Fruit fly (Drosophila melanogaster) whole organism, embryonic: ENCODE results near the gene RabX6.

Source experiments
- Ada2b ChIP-seq: fragments of 200-800 bp; sonication (Bioruptor generic); IDR thresholded peaks from 2 replicates; pipeline ENCODE4 v1.3.6; 2022; ENCODE audit warnings: missing biosample characterization, missing genetic modification characterization
- Adf1 ChIP-seq: fragments of 200-800 bp; sonication (Bioruptor generic); IDR thresholded peaks from 2 replicates; pipeline ENCODE4 v1.3.6; 2022; ENCODE audit warnings: missing biosample characterization, missing genetic modification characterization
- Atf-2 ChIP-seq: fragments of 200-800 bp; sonication (Bioruptor generic); optimal IDR thresholded peaks from 2 replicates; lab custom pipeline; 2016; ENCODE audit warnings: missing biosample characterization, missing genetic modification characterization
- Awh ChIP-seq: fragments of 200-800 bp; sonication (Bioruptor generic); IDR thresholded peaks from 2 replicates; pipeline ENCODE4, ENCODE4 v1.3.6; 2022; ENCODE audit warnings: missing biosample characterization, missing genetic modification characterization
- Blimp-1 ChIP-seq: fragments of 200-800 bp; sonication (Bioruptor generic); optimal IDR thresholded peaks from 3 replicates; lab custom pipeline; 2018; ENCODE audit warnings: missing biosample characterization, missing genetic modification characterization, mild to moderate bottlenecking, moderate library complexity, missing genetic modification reagents
- CG10321 ChIP-seq: fragments of 200-800 bp; sonication (Bioruptor generic); IDR thresholded peaks from 2 replicates; pipeline ENCODE4 v1.3.6; 2022; ENCODE audit warnings: missing biosample characterization, missing genetic modification characterization
- CG12299 ChIP-seq: fragments of 200-800 bp; sonication (Bioruptor generic); optimal IDR thresholded peaks from 2 replicates; lab custom pipeline; 2018; ENCODE audit warnings: missing biosample characterization, mild to moderate bottlenecking, missing genetic modification characterization
- CG13287 ChIP-seq: fragments of 200-800 bp; sonication (Bioruptor generic); IDR thresholded peaks from 2 replicates; pipeline ENCODE4 v1.3.6; 2022; ENCODE audit warnings: missing biosample characterization, missing genetic modification characterization; ENCODE audit not compliant: partially characterized antibody
- CG14050 ChIP-seq: fragments of 200-800 bp; sonication (Bioruptor generic); IDR thresholded peaks from 3 replicates; pipeline ENCODE4 v1.3.6; 2022; ENCODE audit warnings: missing biosample characterization, missing genetic modification characterization
- CG15073 ChIP-seq: fragments of 200-800 bp; sonication (Bioruptor generic); optimal IDR thresholded peaks from 2 replicates; lab custom pipeline; 2016; ENCODE audit warnings: missing biosample characterization, missing genetic modification characterization
- CG17912 ChIP-seq: fragments of 200-800 bp; sonication (Bioruptor generic); optimal IDR thresholded peaks from 2 replicates; lab custom pipeline; 2018; ENCODE audit warnings: missing biosample characterization, mild to moderate bottlenecking, missing genetic modification characterization
- CG2199 ChIP-seq: fragments of 200-800 bp; sonication (Bioruptor generic); IDR thresholded peaks from 3 replicates; pipeline ENCODE4 v1.3.6; 2022; ENCODE audit warnings: missing biosample characterization, missing genetic modification characterization
- CG33557 ChIP-seq: fragments of 200-800 bp; sonication (Bioruptor generic); optimal IDR thresholded peaks from 2 replicates; lab custom pipeline; 2019; ENCODE audit warnings: missing biosample characterization, mild to moderate bottlenecking, missing genetic modification characterization, moderate library complexity
- CG3838 ChIP-seq: fragments of 200-800 bp; sonication (Bioruptor generic); optimal IDR thresholded peaks from 3 replicates; lab custom pipeline; 2016; ENCODE audit warnings: missing biosample characterization, missing genetic modification characterization
- CG4328 ChIP-seq: fragments of 200-800 bp; sonication (Bioruptor generic); optimal IDR thresholded peaks from 3 replicates; lab custom pipeline; 2017; ENCODE audit warnings: missing biosample characterization, missing genetic modification reagents, missing genetic modification characterization
- CG4854 ChIP-seq: fragments of 200-800 bp; sonication (Bioruptor generic); optimal IDR thresholded peaks from 2 replicates; lab custom pipeline; 2016; ENCODE audit warnings: missing biosample characterization, missing genetic modification characterization, inconsistent platforms
- CG7987 ChIP-seq: fragments of 200-800 bp; sonication (Bioruptor generic); optimal IDR thresholded peaks from 2 replicates; lab custom pipeline; 2018; ENCODE audit warnings: missing biosample characterization, mild to moderate bottlenecking, missing genetic modification characterization, moderate library complexity
- CG9797 ChIP-seq: fragments of 200-800 bp; sonication (Bioruptor generic); optimal IDR thresholded peaks from 3 replicates; lab custom pipeline; 2018; ENCODE audit warnings: missing biosample characterization, mild to moderate bottlenecking, missing genetic modification characterization
- CrebB ChIP-seq: fragments of 200-800 bp; sonication (Bioruptor generic); optimal IDR thresholded peaks from 3 replicates; lab custom pipeline; 2018; ENCODE audit warnings: missing biosample characterization, mild to moderate bottlenecking, missing genetic modification characterization
- D19A ChIP-seq: fragments of 200-800 bp; optimal IDR thresholded peaks from 3 replicates; lab custom pipeline; 2019; ENCODE audit warnings: missing biosample characterization, mild to moderate bottlenecking, missing genetic modification characterization, moderate library complexity
- Doc2 ChIP-seq: fragments of 200-800 bp; sonication (Bioruptor generic); IDR thresholded peaks from 2 replicates; pipeline ENCODE4 v1.3.6; 2022; ENCODE audit warnings: missing biosample characterization, missing genetic modification characterization
- Drgx ChIP-seq: fragments of 200-800 bp; sonication (Bioruptor generic); IDR thresholded peaks from 2 replicates; pipeline ENCODE4 v1.3.6; 2022; ENCODE audit warnings: missing biosample characterization, missing genetic modification characterization
- Hmx ChIP-seq: fragments of 200-800 bp; sonication (Bioruptor generic); optimal IDR thresholded peaks from 2 replicates; lab custom pipeline; 2016; ENCODE audit warnings: missing biosample characterization, missing genetic modification characterization
- Hr51 ChIP-seq, 2 experiments: fragments of 200-800 bp; sonication (Bioruptor generic); optimal IDR thresholded peaks; 2 replicates in 1 of 2; 3 replicates in 1 of 2; lab custom pipeline; 2016 to 2018; ENCODE audit warnings: missing biosample characterization in 2 of 2, missing genetic modification characterization in 2 of 2, mild to moderate bottlenecking in 1 of 2, moderate library complexity in 1 of 2
- MESR4 ChIP-seq: fragments of 200-800 bp; sonication (Bioruptor generic); optimal IDR thresholded peaks from 2 replicates; lab custom pipeline; 2018; ENCODE audit warnings: missing biosample characterization, mild to moderate bottlenecking, missing genetic modification characterization, moderate library complexity
- MTF-1 ChIP-seq: fragments of 200-800 bp; sonication (Bioruptor generic); optimal IDR thresholded peaks from 2 replicates; lab custom pipeline; 2018; ENCODE audit warnings: missing biosample characterization, mild to moderate bottlenecking, missing genetic modification characterization, borderline replicate concordance
- Nf-YA ChIP-seq: fragments of 200-800 bp; sonication (Bioruptor generic); IDR thresholded peaks from 2 replicates; pipeline ENCODE4 v1.3.6; 2022; ENCODE audit warnings: missing biosample characterization, missing genetic modification characterization
- Optix ChIP-seq: fragments of 200-800 bp; sonication (Bioruptor generic); IDR thresholded peaks from 3 replicates; pipeline ENCODE4 v1.3.6; 2022; ENCODE audit warnings: missing biosample characterization, missing genetic modification characterization
- PHDP ChIP-seq: fragments of 200-800 bp; sonication (Bioruptor generic); optimal IDR thresholded peaks from 3 replicates; lab custom pipeline; 2018; ENCODE audit warnings: missing biosample characterization, mild to moderate bottlenecking, missing genetic modification characterization, moderate library complexity
- Poxn ChIP-seq: fragments of 200-800 bp; sonication (Bioruptor generic); IDR thresholded peaks from 2 replicates; pipeline ENCODE4 v1.3.6; 2022; ENCODE audit warnings: missing biosample characterization, missing genetic modification characterization
- Trl ChIP-seq, 3 experiments: fragments of >200 bp in 2 of 3; fragments of 200-800 bp in 1 of 3; sonication (Bioruptor generic) in 1 of 3; optimal IDR thresholded peaks; 2 replicates in 1 of 3; 3 replicates in 2 of 3; lab custom pipeline; 2016 to 2017; ENCODE audit warnings: missing biosample characterization in 1 of 3, missing genetic modification characterization in 1 of 3
- YL-1 ChIP-seq: fragments of 200-800 bp; sonication (Bioruptor generic); optimal IDR thresholded peaks from 3 replicates; lab custom pipeline; 2017; ENCODE audit warnings: missing biosample characterization, mild to moderate bottlenecking, missing genetic modification characterization
- amos ChIP-seq: fragments of 200-800 bp; sonication (Bioruptor generic); IDR thresholded peaks from 2 replicates; pipeline ENCODE4 v1.3.6; 2022; ENCODE audit warnings: missing biosample characterization, missing genetic modification characterization; ENCODE audit not compliant: partially characterized antibody
- dm ChIP-seq: fragments of 200-800 bp; sonication (Bioruptor generic); optimal IDR thresholded peaks from 3 replicates; lab custom pipeline; 2016; ENCODE audit warnings: missing biosample characterization, missing genetic modification characterization
- gem ChIP-seq: fragments of 200-800 bp; sonication (Bioruptor generic); optimal IDR thresholded peaks from 2 replicates; lab custom pipeline; 2019; ENCODE audit warnings: missing biosample characterization, mild to moderate bottlenecking, missing genetic modification characterization, moderate library complexity
- grau ChIP-seq: fragments of 200-800 bp; optimal IDR thresholded peaks from 3 replicates; lab custom pipeline; 2019; ENCODE audit warnings: missing biosample characterization, mild to moderate bottlenecking, missing genetic modification characterization, moderate library complexity
- hkb ChIP-seq, 2 experiments: fragments of 200-800 bp in 1 of 2; fragments of >200 bp in 1 of 2; sonication (Bioruptor generic) in 1 of 2; IDR thresholded peaks in 1 of 2; optimal IDR thresholded peaks in 1 of 2; 2 replicates each; pipeline versions ENCODE4 v1.3.6 to Lab custom; 2017 to 2022; ENCODE audit warnings: missing biosample characterization in 1 of 2, missing genetic modification characterization in 1 of 2
- kni ChIP-seq: fragments of 200-800 bp; sonication (Bioruptor generic); optimal IDR thresholded peaks from 3 replicates; lab custom pipeline; 2017; ENCODE audit warnings: mild to moderate bottlenecking, missing biosample characterization, missing genetic modification reagents, missing genetic modification characterization
- lbe ChIP-seq: fragments of 200-800 bp; sonication (Bioruptor generic); optimal IDR thresholded peaks from 2 replicates; lab custom pipeline; 2016; ENCODE audit warnings: missing biosample characterization, mild to moderate bottlenecking, missing genetic modification characterization
- lov ChIP-seq, 2 experiments: fragments of 200-800 bp in 1 of 2; fragments of >200 bp in 1 of 2; sonication (Bioruptor generic) in 1 of 2; IDR thresholded peaks in 1 of 2; optimal IDR thresholded peaks in 1 of 2; 2 replicates in 1 of 2; 3 replicates in 1 of 2; pipeline versions ENCODE4 v1.3.6 to Lab custom; 2017 to 2022; ENCODE audit warnings: missing biosample characterization in 1 of 2, missing genetic modification characterization in 1 of 2
- p53 ChIP-seq: fragments of 200-800 bp; sonication (Bioruptor generic); optimal IDR thresholded peaks from 2 replicates; lab custom pipeline; 2016; ENCODE audit warnings: missing biosample characterization, missing genetic modification characterization
- peb ChIP-seq: fragments of 200-800 bp; sonication (Bioruptor generic); IDR thresholded peaks from 2 replicates; pipeline ENCODE4 v1.3.6; 2022; ENCODE audit warnings: missing biosample characterization, missing genetic modification characterization
- pzg ChIP-seq: fragments of 200-800 bp; sonication (Bioruptor generic); optimal IDR thresholded peaks from 3 replicates; lab custom pipeline; 2018; ENCODE audit warnings: missing biosample characterization, mild to moderate bottlenecking, missing genetic modification characterization, moderate library complexity
- ro ChIP-seq: fragments of 200-800 bp; sonication (Bioruptor generic); IDR thresholded peaks from 2 replicates; pipeline ENCODE4 v1.3.6; 2022; ENCODE audit warnings: missing biosample characterization, missing genetic modification characterization
- sima ChIP-seq: fragments of 200-800 bp; sonication (Bioruptor generic); optimal IDR thresholded peaks from 2 replicates; lab custom pipeline; 2016; ENCODE audit warnings: missing biosample characterization, missing genetic modification characterization
- trh ChIP-seq: fragments of 200-800 bp; sonication (Bioruptor generic); optimal IDR thresholded peaks from 2 replicates; lab custom pipeline; 2016; ENCODE audit warnings: missing biosample characterization, missing genetic modification characterization
- twi ChIP-seq: fragments of 200-800 bp; optimal IDR thresholded peaks from 2 replicates; lab custom pipeline; 2019; ENCODE audit warnings: missing biosample characterization, mild to moderate bottlenecking, missing genetic modification characterization, moderate library complexity

RabX6 gene

DNA sequence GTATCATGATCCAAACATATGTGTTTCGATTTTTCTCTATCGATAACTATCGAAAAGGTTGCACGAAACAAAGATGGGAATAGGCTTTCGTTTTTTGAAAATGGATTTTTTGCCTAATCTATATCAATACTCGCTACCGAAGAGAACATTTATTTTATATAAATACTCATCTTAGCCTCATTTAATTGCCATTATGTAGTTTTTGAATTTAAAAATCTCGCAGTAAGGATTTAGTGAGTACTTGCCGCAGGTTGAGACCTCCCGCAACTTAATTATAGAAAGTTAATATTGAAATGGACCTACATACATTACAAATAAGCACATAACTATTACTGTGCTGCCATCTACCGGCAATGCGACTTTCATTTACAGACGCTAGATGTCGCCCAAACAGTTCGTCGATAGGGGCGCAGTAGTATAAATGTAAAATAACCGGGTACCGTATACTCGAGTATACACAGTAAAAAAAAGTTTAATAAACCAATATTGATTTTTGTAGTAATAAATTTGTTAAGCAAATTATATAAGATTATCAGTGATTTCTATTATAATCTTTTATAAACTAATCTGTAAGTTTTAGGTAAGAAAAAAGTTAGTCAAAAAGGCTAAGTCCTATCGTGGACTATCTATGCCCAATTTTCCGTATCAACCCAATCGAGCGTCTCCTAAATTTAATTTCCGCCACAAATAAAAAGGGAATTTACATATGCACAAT, 21.7 kb downstream of the RabX6 start, which contains the start of gene CG13896 (continued):
- TF ChIP-seq Hmx (GFP tag; lab: Kevin White, UChicago) (peak; percentile 50), dm (GFP tag; lab: Kevin White, UChicago) (peak; percentile 74), trh (GFP tag; lab: Kevin White, UChicago) (peak; percentile 85), MTF-1 (GFP tag; lab: Kevin White, UChicago) (peak; percentile 84), CG2199 (peak; percentile 97), MESR4 (no peak), Nf-YA (GFP tag; lab: Robert Waterston, UW) (peak; percentile 67), Doc2 (GFP tag; lab: Robert Waterston, UW) (0 out of 2 replicates have a peak, but pooled peaks have one; percentile 25), Hr51 (GFP tag; optimal IDR thresholded peaks at IDR 0.05; lab: Kevin White, UChicago) (peak; percentile 84 to 87), lbe (GFP tag; lab: Kevin White, UChicago) (peak; percentile 73), Blimp-1 (peak; percentile 78), amos (GFP tag; lab: Robert Waterston, UW) (peak; percentile 48), CG33557 (GFP tag; lab: Kevin White, UChicago) (peak; percentile 67), CG4854 (GFP tag; lab: Kevin White, UChicago) (peak; percentile 77), CG10321 (no peak), Awh (GFP tag; lab: Robert Waterston, UW) (peak; percentile 86), CG15073 (peak; percentile 72), pzg (GFP tag; lab: Kevin White, UChicago) (peak; percentile 49), Trl (optimal IDR thresholded peaks at IDR 0.05; lab: Kevin White, UChicago) (no peak), Trl (GFP tag; optimal IDR thresholded peaks at IDR 0.05; lab: Kevin White, UChicago) (peak; percentile 95), CG17912 (peak; percentile 58), YL-1 (peak; percentile 29), hkb (optimal IDR thresholded peaks at IDR 0.05; lab: Kevin White, UChicago) (peak; percentile 54), hkb (GFP tag; IDR thresholded peaks at IDR 0.05; lab: Robert Waterston, UW) (peak; percentile 69), Poxn (GFP tag; lab: Robert Waterston, UW) (0 out of 2 replicates have a peak, but pooled peaks have one; percentile 28), Optix (GFP tag; lab: Robert Waterston, UW) (peak; percentile 79), lov (optimal IDR thresholded peaks at IDR 0.05; lab: Kevin White, UChicago) (no peak), lov (GFP tag; IDR thresholded peaks at IDR 0.05; lab: Robert Waterston, UW) (peak; percentile 72; the same call in 1 of the 3 replicates), PHDP (tag; lab: Kevin White, UChicago) (peak; percentile 82), sima (GFP tag; lab: Kevin White, UChicago) (peak; percentile 73), CrebB (tag; lab: Kevin White, UChicago) (peak; percentile 56), Atf-2 (GFP tag; lab: Kevin White, UChicago) (peak; percentile 88), gem (peak; percentile 84), peb (peak; percentile 74), ro (no peak; the same call in none of the 2 replicates), CG14050 (peak; percentile 54), Adf1 (peak; percentile 58), twi (tag; lab: Kevin White, UChicago) (peak; percentile 54), grau (peak; percentile 87), CG7987 (GFP tag; lab: Kevin White, UChicago) (peak; percentile 90), D19A (tag; lab: Kevin White, UChicago) (peak; percentile 73), Ada2b (GFP tag; lab: Robert Waterston, UW) (peak; percentile 66; the same call in 1 of the 2 replicates), Drgx (GFP tag; lab: Robert Waterston, UW) (peak; percentile 57; the same call in 1 of the 2 replicates), CG3838 (GFP tag; lab: Kevin White, UChicago) (peak; percentile 63), CG4328 (GFP tag; lab: Kevin White, UChicago) (peak; percentile 60), CG9797 (GFP tag; lab: Kevin White, UChicago) (peak; percentile 21), CG12299 (tag; lab: Kevin White, UChicago) (peak; percentile 70), kni (GFP tag; lab: Kevin White, UChicago) (peak; percentile 74), CG13287 (peak; percentile 73), p53 (peak; percentile 84)
